Worm (Caenorhabditis elegans) whole organism, L4 larva: ENCODE data around the gene fbxb-74.

Source experiments
- F10B5.3 ChIP-seq: sonication (generic microtip); optimal IDR thresholded peaks from 2 replicates; lab custom pipeline; 2016; ENCODE audit warnings: mild to moderate bottlenecking, missing genetic modification characterization, missing compliant biosample characterization
- F37D6.2 ChIP-seq: sonication (generic microtip); optimal IDR thresholded peaks from 2 replicates; lab custom pipeline; 2016; ENCODE audit warnings: mild to moderate bottlenecking, missing genetic modification characterization, missing compliant biosample characterization
- F49E8.2 ChIP-seq: sonication (generic microtip); optimal IDR thresholded peaks from 2 replicates; lab custom pipeline; 2016; ENCODE audit warnings: missing compliant biosample characterization, mild to moderate bottlenecking, missing genetic modification characterization, borderline replicate concordance
- R02D3.7 ChIP-seq: fragments of 150-350 bp; sonication (generic microtip); optimal IDR thresholded peaks from 3 replicates; lab custom pipeline; 2014; ENCODE audit warnings: missing biosample characterization, missing genetic modification characterization
- T20F7.1 ChIP-seq: fragments of 200-800 bp; sonication (Bioruptor generic); optimal IDR thresholded peaks from 2 replicates; lab custom pipeline; 2018; ENCODE audit warnings: mild to moderate bottlenecking, missing genetic modification characterization, missing compliant biosample characterization
- T26A8.4 ChIP-seq: fragments of 200-800 bp; sonication (Bioruptor generic); IDR thresholded peaks from 2 replicates; pipeline ENCODE4 v1.3.6; 2022; ENCODE audit warnings: missing genetic modification characterization, missing compliant biosample characterization
- Y48G9A.11 ChIP-seq: fragments of 200-800 bp; sonication (Bioruptor generic); IDR thresholded peaks from 2 replicates; pipeline ENCODE4 v1.3.6; 2022; ENCODE audit warnings: missing genetic modification reagents, missing genetic modification characterization, missing compliant biosample characterization
- Y5F2A.4 ChIP-seq: fragments of 200-800 bp; sonication (Bioruptor generic); optimal IDR thresholded peaks from 2 replicates; lab custom pipeline; 2018; ENCODE audit warnings: mild to moderate bottlenecking, missing genetic modification characterization, missing compliant biosample characterization
- ZK337.2 ChIP-seq: fragments of 200-800 bp; sonication (Bioruptor generic); IDR thresholded peaks from 2 replicates; pipeline ENCODE4 v1.3.6; 2022; ENCODE audit warnings: missing genetic modification reagents, missing genetic modification characterization, missing compliant biosample characterization
- aha-1 ChIP-seq: fragments of 150-350 bp; peaks from one replicate; lab custom pipeline; 2014; ENCODE audit warnings: missing biosample characterization, missing genetic modification characterization
- aly-2 ChIP-seq: sonication (generic microtip); optimal IDR thresholded peaks from 2 replicates; lab custom pipeline; 2018; ENCODE audit warnings: missing biosample characterization, missing genetic modification characterization
- ama-1 ChIP-seq: fragments of 150-350 bp; optimal IDR thresholded peaks from 2 replicates; lab custom pipeline; 2014; ENCODE audit warnings: inconsistent platforms, mixed read lengths
- attf-4 ChIP-seq: sonication (generic microtip); optimal IDR thresholded peaks from 3 replicates; lab custom pipeline; 2017; ENCODE audit warnings: missing biosample characterization, missing genetic modification characterization
- ceh-20 ChIP-seq: fragments of 200-800 bp; sonication (Bioruptor generic); IDR thresholded peaks from 2 replicates; pipeline ENCODE4 v1.3.6; 2022; ENCODE audit warnings: missing genetic modification reagents, missing genetic modification characterization, missing compliant biosample characterization
- ceh-82 ChIP-seq: sonication (generic microtip); optimal IDR thresholded peaks from 2 replicates; lab custom pipeline; 2017; ENCODE audit warnings: missing biosample characterization, missing genetic modification characterization
- ces-1 ChIP-seq: fragments of 150-350 bp; sonication (generic microtip); optimal IDR thresholded peaks from 4 replicates; lab custom pipeline; 2014; ENCODE audit warnings: missing biosample characterization, missing genetic modification reagents, missing genetic modification characterization
- daf-16 ChIP-seq, 3 experiments: sonication (generic microtip); optimal IDR thresholded peaks; 2 replicates each; lab custom pipeline; 2016 to 2017; ENCODE audit warnings: missing genetic modification characterization in 3 of 3, missing genetic modification reagents in 3 of 3, mild to moderate bottlenecking in 2 of 3, missing compliant biosample characterization in 2 of 3, missing biosample characterization in 1 of 3, moderate library complexity in 1 of 3
- daf-8 ChIP-seq: fragments of 200-800 bp; sonication (Bioruptor generic); IDR thresholded peaks from 2 replicates; pipeline ENCODE4 v1.3.6; 2022; ENCODE audit warnings: missing genetic modification characterization, missing compliant biosample characterization
- dmd-6 ChIP-seq: fragments of 200-800 bp; sonication (Bioruptor generic); IDR thresholded peaks from 2 replicates; pipeline ENCODE4 v1.3.6; 2022; ENCODE audit warnings: missing genetic modification reagents, missing genetic modification characterization, missing compliant biosample characterization
- dpl-1 ChIP-seq: fragments of 150-350 bp; optimal IDR thresholded peaks from 2 replicates; lab custom pipeline; 2014; ENCODE audit warnings: missing biosample characterization, missing genetic modification reagents, missing genetic modification characterization
- fkh-10 ChIP-seq: fragments of 150-350 bp; optimal IDR thresholded peaks from 2 replicates; lab custom pipeline; 2014; ENCODE audit warnings: missing biosample characterization, missing genetic modification reagents, missing genetic modification characterization
- hif-1 ChIP-seq, 2 experiments: sonication (generic microtip); optimal IDR thresholded peaks; 2 replicates each; lab custom pipeline; 2016 to 2017; ENCODE audit warnings: missing compliant biosample characterization in 2 of 2, missing genetic modification characterization in 2 of 2, missing genetic modification reagents in 2 of 2, missing genotype in 2 of 2, mild to moderate bottlenecking in 1 of 2
- hlh-30 ChIP-seq: sonication (generic microtip); optimal IDR thresholded peaks from 2 replicates; lab custom pipeline; 2017; ENCODE audit warnings: antibody characterized with exemption, mild to moderate bottlenecking, missing genetic modification characterization, missing compliant biosample characterization; ENCODE audit not compliant: insufficient read depth
- hmg-1.1 ChIP-seq: fragments of 200-800 bp; sonication (Bioruptor generic); IDR thresholded peaks from 2 replicates; pipeline ENCODE4 v1.3.6; 2022; ENCODE audit warnings: missing genetic modification reagents, missing genetic modification characterization, missing compliant biosample characterization
- jun-1 ChIP-seq: fragments of 150-350 bp; optimal IDR thresholded peaks from 2 replicates; lab custom pipeline; 2014; ENCODE audit warnings: missing biosample characterization, missing genetic modification reagents, missing genetic modification characterization
- lim-7 ChIP-seq: fragments of 200-800 bp; sonication (Bioruptor generic); IDR thresholded peaks from 2 replicates; pipeline ENCODE4 v1.3.6; 2022; ENCODE audit warnings: missing genetic modification characterization, missing compliant biosample characterization
- lin-39 ChIP-seq: fragments of 150-350 bp; optimal IDR thresholded peaks from 2 replicates; lab custom pipeline; 2014; ENCODE audit warnings: missing biosample characterization, missing genetic modification reagents, missing genetic modification characterization
- lsy-2 ChIP-seq, 2 experiments: fragments of 150-350 bp in 1 of 2; sonication (generic microtip) in 1 of 2; optimal IDR thresholded peaks; 2 replicates each; lab custom pipeline; 2014 to 2017; ENCODE audit warnings: missing biosample characterization in 2 of 2, missing genetic modification characterization in 2 of 2
- madf-5 ChIP-seq, 2 experiments: fragments of 200-800 bp; sonication (Bioruptor generic); IDR thresholded peaks; 2 replicates each; pipeline ENCODE4 v1.3.6; 2022; ENCODE audit warnings: missing compliant biosample characterization in 2 of 2, missing genetic modification characterization in 2 of 2
- madf-9 ChIP-seq: fragments of 200-800 bp; sonication (Bioruptor generic); conservative IDR thresholded peaks from 2 replicates; pipeline ENCODE4 v1.3.6; 2022; ENCODE audit warnings: missing genetic modification reagents, missing genetic modification characterization, missing compliant biosample characterization
- mdl-1 ChIP-seq, 2 experiments: fragments of 150-350 bp in 1 of 2; sonication (generic microtip) in 1 of 2; optimal IDR thresholded peaks; 2 replicates each; lab custom pipeline; 2014 to 2017; ENCODE audit warnings: missing biosample characterization in 2 of 2, missing genetic modification characterization in 2 of 2
- mep-1 ChIP-seq: fragments of 150-350 bp; sonication (generic microtip); optimal IDR thresholded peaks from 3 replicates; lab custom pipeline; 2014; ENCODE audit warnings: missing biosample characterization, missing genetic modification characterization
- mes-2 ChIP-seq: sonication (generic microtip); optimal IDR thresholded peaks from 2 replicates; lab custom pipeline; 2016; ENCODE audit warnings: missing genotype, mild to moderate bottlenecking, missing genetic modification characterization, missing compliant biosample characterization; ENCODE audit not compliant: poor library complexity, severe bottlenecking
- nhr-41 ChIP-seq: fragments of 200-800 bp; sonication (Bioruptor generic); IDR thresholded peaks from 2 replicates; pipeline ENCODE4 v1.3.6; 2022; ENCODE audit warnings: missing genetic modification reagents, missing genetic modification characterization, missing compliant biosample characterization
- nhr-6 ChIP-seq: fragments of 150-350 bp; optimal IDR thresholded peaks from 2 replicates; lab custom pipeline; 2014; ENCODE audit warnings: missing biosample characterization, missing genetic modification characterization
- nhr-77 ChIP-seq: fragments of 150-350 bp; optimal IDR thresholded peaks from 2 replicates; lab custom pipeline; 2014; ENCODE audit warnings: missing biosample characterization, missing genetic modification characterization
- pha-4 ChIP-seq, 2 experiments: fragments of 150-350 bp in 1 of 2; fragments of 200-800 bp in 1 of 2; sonication (Bioruptor generic) in 1 of 2; IDR thresholded peaks in 1 of 2; optimal IDR thresholded peaks in 1 of 2; 2 replicates each; pipeline versions ENCODE4 v1.3.6 to Lab custom; 2014 to 2022; ENCODE audit warnings: missing genetic modification characterization in 2 of 2, missing genetic modification reagents in 2 of 2, missing biosample characterization in 1 of 2, missing compliant biosample characterization in 1 of 2
- pqm-1 ChIP-seq: sonication (generic microtip); optimal IDR thresholded peaks from 2 replicates; lab custom pipeline; 2017; ENCODE audit warnings: missing biosample characterization, missing genetic modification characterization
- rbr-2 ChIP-seq: sonication (generic microtip); optimal IDR thresholded peaks from 2 replicates; lab custom pipeline; 2016; ENCODE audit warnings: missing genotype, missing genetic modification characterization, missing compliant biosample characterization
- snpc-4 ChIP-seq: fragments of 150-350 bp; optimal IDR thresholded peaks from 2 replicates; lab custom pipeline; 2014; ENCODE audit warnings: missing biosample characterization, missing genetic modification characterization
- spr-3 ChIP-seq: fragments of 200-800 bp; sonication (Bioruptor generic); optimal IDR thresholded peaks from 2 replicates; lab custom pipeline; 2018; ENCODE audit warnings: mild to moderate bottlenecking, missing genetic modification characterization, missing compliant biosample characterization
- tra-1 ChIP-seq: fragments of 200-800 bp; sonication (Bioruptor generic); IDR thresholded peaks from 2 replicates; pipeline ENCODE4 v1.3.6; 2022; ENCODE audit warnings: missing genetic modification reagents, missing genetic modification characterization, missing compliant biosample characterization
- unc-130 ChIP-seq: sonication (generic microtip); optimal IDR thresholded peaks from 2 replicates; lab custom pipeline; 2016; ENCODE audit warnings: missing genetic modification reagents, missing genetic modification characterization, missing compliant biosample characterization
- unc-62 ChIP-seq, 3 experiments: fragments of 150-350 bp in 1 of 3; sonication (generic microtip); optimal IDR thresholded peaks in 2 of 3; peaks in 1 of 3; 1 replicate in 1 of 3; 2 replicates in 2 of 3; lab custom pipeline; 2014 to 2017; ENCODE audit warnings: missing biosample characterization in 3 of 3, missing genetic modification characterization in 3 of 3, missing genetic modification reagents in 3 of 3, missing genotype in 1 of 3
- zfp-3 ChIP-seq: fragments of 200-800 bp; sonication (Bioruptor generic); conservative IDR thresholded peaks from 2 replicates; pipeline ENCODE4 v1.3.6; 2022; ENCODE audit warnings: missing genetic modification reagents, missing genetic modification characterization, missing compliant biosample characterization
- zip-2 ChIP-seq: fragments of 150-350 bp; optimal IDR thresholded peaks from 2 replicates; lab custom pipeline; 2014; ENCODE audit warnings: missing biosample characterization, missing genetic modification characterization
- ztf-11 ChIP-seq: fragments of 150-350 bp; optimal IDR thresholded peaks from 2 replicates; lab custom pipeline; 2014; ENCODE audit warnings: missing biosample characterization, missing genetic modification characterization

fbxb-74 gene

DNA sequence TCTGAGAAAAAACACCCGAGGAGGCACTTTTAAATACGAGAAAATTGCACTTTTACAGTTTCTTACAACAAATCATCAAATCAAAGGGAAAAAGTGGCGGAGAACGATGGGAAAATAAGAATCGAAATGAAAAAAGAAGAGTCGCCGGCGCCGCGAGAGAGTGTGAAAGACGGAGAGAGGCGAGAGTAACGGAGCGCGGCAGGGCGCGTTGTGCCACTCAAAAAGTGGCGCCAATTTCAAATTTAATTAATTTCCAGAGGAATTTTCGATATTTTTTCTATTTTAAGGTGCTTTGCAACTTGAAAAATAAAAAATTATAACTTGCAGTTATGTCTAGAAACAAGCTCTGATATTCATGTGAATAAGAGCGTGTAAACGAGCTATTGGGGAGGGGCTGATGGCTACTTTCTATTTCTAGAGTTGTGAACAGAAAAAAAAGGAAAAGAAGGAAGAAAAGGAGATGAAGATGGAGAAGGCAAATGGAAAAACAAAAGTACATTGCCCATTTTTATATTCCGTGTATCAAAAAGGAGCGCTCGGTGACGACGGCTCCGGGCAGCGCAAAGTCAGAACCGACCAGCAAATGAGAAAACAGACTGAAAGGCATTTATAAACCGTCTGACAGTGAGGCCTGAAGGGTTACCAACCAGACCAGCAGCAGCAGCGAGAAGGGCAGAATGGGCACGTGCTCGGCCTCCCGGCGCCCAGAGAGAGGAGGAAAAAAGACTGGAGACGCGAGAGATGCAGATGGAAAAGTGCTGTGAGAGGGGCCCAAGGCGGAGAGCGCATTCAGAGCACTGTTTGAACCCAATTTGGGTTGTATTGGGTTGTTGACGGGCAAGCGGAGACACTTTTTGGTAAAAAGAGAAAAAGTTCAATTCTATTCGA, 32.0 kb upstream of the fbxb-74 start (continued):
- TF ChIP-seq lsy-2 (tag; optimal IDR thresholded peaks at IDR 0.05; lab: Kevin White, UChicago) (peak in 1 of 2 experiments; percentile 40), pha-4 (GFP tag; IDR thresholded peaks at IDR 0.05; lab: Robert Waterston, UW) (no peak), pha-4 (tag; optimal IDR thresholded peaks at IDR 0.05; lab: Kevin White, UChicago) (no peak), nhr-77 (peak; percentile 51), Y5F2A.4 (GFP tag; lab: Kevin White, UChicago) (no peak), snpc-4 (tag; lab: Kevin White, UChicago) (no peak), F10B5.3 (no peak), ztf-11 (tag; lab: Kevin White, UChicago) (no peak), aha-1 (tag; lab: Kevin White, UChicago) (peak; percentile 99), jun-1 (tag; lab: Kevin White, UChicago) (no peak), T20F7.1 (GFP tag; lab: Kevin White, UChicago) (peak; percentile 7), attf-4 (tag; lab: Kevin White, UChicago) (no peak), zfp-3 (no peak), spr-3 (GFP tag; lab: Kevin White, UChicago) (no peak), ZK337.2 (peak; percentile 47; the same call in 1 of the 2 replicates), mep-1 (tag; lab: Kevin White, UChicago) (peak; percentile 14), fkh-10 (GFP tag; lab: Kevin White, UChicago) (no peak), lim-7 (peak; percentile 45; the same call in 1 of the 2 replicates), Y48G9A.11 (0 out of 2 replicates have a peak, but pooled peaks have one; percentile 17), F49E8.2 (tag; lab: Kevin White, UChicago) (no peak), daf-16 (GFP tag; optimal IDR thresholded peaks at IDR 0.05; lab: Kevin White, UChicago) (peak in 1 of 2 experiments; percentile 15), daf-16 (tag; optimal IDR thresholded peaks at IDR 0.05; lab: Kevin White, UChicago) (peak; percentile 71), unc-62 (GFP tag; optimal IDR thresholded peaks at IDR 0.05 in 1 of 2; lab: Kevin White, UChicago) (peak in 1 of 2 experiments; percentile 97), unc-62 (tag; optimal IDR thresholded peaks at IDR 0.05; lab: Kevin White, UChicago) (no peak), nhr-6 (peak; percentile 45), hlh-30 (tag; lab: Kevin White, UChicago) (peak; percentile 89), T26A8.4 (GFP tag; lab: Robert Waterston, UW) (0 out of 2 replicates have a peak, but pooled peaks have one; percentile 27), madf-5 (GFP tag; IDR thresholded peaks at IDR 0.05; lab: Robert Waterston, UW) (0 out of 4 replicates have a peak, but pooled peaks of 1 of the 2 experiments have one; percentile 5), dmd-6 (GFP tag; lab: Robert Waterston, UW) (peak; percentile 45), rbr-2 (peak; percentile 18), zip-2 (tag; lab: Kevin White, UChicago) (no peak), ama-1 (peak; percentile 32), lin-39 (no peak), madf-9 (GFP tag; lab: Robert Waterston, UW) (0 out of 2 replicates have a peak, but pooled peaks have one; percentile 30), ces-1 (GFP tag; lab: Kevin White, UChicago) (no peak), pqm-1 (tag; lab: Kevin White, UChicago) (no peak), dpl-1 (GFP tag; lab: Kevin White, UChicago) (peak; percentile 56), unc-130 (GFP tag; lab: Kevin White, UChicago) (peak; percentile 15), ceh-20 (peak; percentile 32; the same call in 1 of the 2 replicates), hif-1 (tag; optimal IDR thresholded peaks at IDR 0.05; lab: Kevin White, UChicago) (peak in 1 of 2 experiments; percentile 6), daf-8 (GFP tag; lab: Robert Waterston, UW) (no peak), ceh-82 (tag; lab: Kevin White, UChicago) (no peak), mes-2 (peak; percentile 48), tra-1 (GFP tag; lab: Robert Waterston, UW) (0 out of 2 replicates have a peak, but pooled peaks have one; percentile 39), mdl-1 (tag; optimal IDR thresholded peaks at IDR 0.05; lab: Kevin White, UChicago) (peak; percentile 71 to 92), nhr-41 (GFP tag; lab: Robert Waterston, UW) (no peak), R02D3.7 (no peak), F37D6.2 (no peak), aly-2 (tag; lab: Kevin White, UChicago) (no peak), hmg-1.1 (GFP tag; lab: Robert Waterston, UW) (peak; percentile 66)
